Fruit fly (Drosophila melanogaster) whole organism, embryonic: Measurements from ENCODE around the gene Tcs3.
A peak's percentile ranks its signal among the peaks of the same experiment; 100 is the strongest.

Source experiments
- B-H1 ChIP-seq: fragments of 200-800 bp; sonication (Bioruptor generic); IDR thresholded peaks from 3 replicates; pipeline ENCODE4 v1.3.6; 2022; ENCODE audit warnings: missing biosample characterization, missing genetic modification characterization
- Bgb ChIP-seq: fragments of 200-800 bp; sonication (Bioruptor generic); IDR thresholded peaks from 2 replicates; pipeline ENCODE4 v1.3.6; 2022; ENCODE audit warnings: missing biosample characterization, missing genetic modification characterization; ENCODE audit not compliant: partially characterized antibody
- BtbVII ChIP-seq: fragments of 200-800 bp; sonication (Bioruptor generic); optimal IDR thresholded peaks from 3 replicates; lab custom pipeline; 2017; ENCODE audit warnings: missing biosample characterization, mild to moderate bottlenecking, missing genetic modification characterization
- CG10431 ChIP-seq: fragments of 200-800 bp; sonication (Bioruptor generic); optimal IDR thresholded peaks from 3 replicates; lab custom pipeline; 2018; ENCODE audit warnings: missing biosample characterization, mild to moderate bottlenecking, missing genetic modification characterization
- CG13624 ChIP-seq: fragments of 200-800 bp; sonication (Bioruptor generic); optimal IDR thresholded peaks from 2 replicates; lab custom pipeline; 2016; ENCODE audit warnings: missing biosample characterization, missing genetic modification characterization
- CG13894 ChIP-seq: fragments of 200-800 bp; sonication (Bioruptor generic); optimal IDR thresholded peaks from 3 replicates; lab custom pipeline; 2018; ENCODE audit warnings: missing biosample characterization, mild to moderate bottlenecking, missing genetic modification characterization, moderate library complexity
- CG14965 ChIP-seq: fragments of 200-800 bp; sonication (Bioruptor generic); optimal IDR thresholded peaks from 2 replicates; lab custom pipeline; 2016; ENCODE audit warnings: missing biosample characterization, missing genetic modification characterization, borderline replicate concordance
- CG15011 ChIP-seq: fragments of 200-800 bp; sonication (Bioruptor generic); optimal IDR thresholded peaks from 3 replicates; lab custom pipeline; 2018; ENCODE audit warnings: missing biosample characterization, mild to moderate bottlenecking, missing genetic modification characterization
- CG15269 ChIP-seq: fragments of 200-800 bp; sonication (Bioruptor generic); optimal IDR thresholded peaks from 2 replicates; lab custom pipeline; 2018; ENCODE audit warnings: missing biosample characterization, mild to moderate bottlenecking, missing genetic modification characterization, moderate library complexity
- CG1529 ChIP-seq: fragments of 200-800 bp; sonication (Bioruptor generic); optimal IDR thresholded peaks from 3 replicates; lab custom pipeline; 2018; ENCODE audit warnings: missing biosample characterization, missing genetic modification characterization
- CG17186 ChIP-seq: fragments of 200-800 bp; sonication (Bioruptor generic); optimal IDR thresholded peaks from 3 replicates; lab custom pipeline; 2017; ENCODE audit warnings: missing biosample characterization, missing genetic modification reagents, missing genetic modification characterization
- CG17912 ChIP-seq: fragments of 200-800 bp; sonication (Bioruptor generic); optimal IDR thresholded peaks from 2 replicates; lab custom pipeline; 2018; ENCODE audit warnings: missing biosample characterization, mild to moderate bottlenecking, missing genetic modification characterization
- CG1792 ChIP-seq: fragments of 200-800 bp; sonication (Bioruptor generic); optimal IDR thresholded peaks from 2 replicates; lab custom pipeline; 2016; ENCODE audit warnings: missing biosample characterization, missing genetic modification characterization
- CG2889 ChIP-seq: fragments of 200-800 bp; sonication (Bioruptor generic); IDR thresholded peaks from 3 replicates; pipeline ENCODE4 v1.3.6; 2022; ENCODE audit warnings: missing biosample characterization, missing genetic modification characterization
- CG31441 ChIP-seq: fragments of 200-800 bp; sonication (Bioruptor generic); IDR thresholded peaks from 2 replicates; pipeline ENCODE4 v1.3.6; 2022; ENCODE audit warnings: missing biosample characterization, missing genetic modification characterization
- CG34224 ChIP-seq: fragments of 200-800 bp; sonication (Bioruptor generic); IDR thresholded peaks from 3 replicates; pipeline ENCODE4 v1.3.6; 2022; ENCODE audit warnings: missing biosample characterization, missing genetic modification characterization; ENCODE audit not compliant: partially characterized antibody
- CG7556 ChIP-seq: fragments of 200-800 bp; sonication (Bioruptor generic); optimal IDR thresholded peaks from 2 replicates; lab custom pipeline; 2017; ENCODE audit warnings: missing biosample characterization, mild to moderate bottlenecking, missing genetic modification characterization
- CG7839 ChIP-seq: fragments of 200-800 bp; sonication (Bioruptor generic); optimal IDR thresholded peaks from 3 replicates; lab custom pipeline; 2018; ENCODE audit warnings: missing biosample characterization, mild to moderate bottlenecking, missing genetic modification characterization, moderate library complexity
- CG7928 ChIP-seq: fragments of 200-800 bp; sonication (Bioruptor generic); optimal IDR thresholded peaks from 2 replicates; lab custom pipeline; 2017; ENCODE audit warnings: missing biosample characterization, mild to moderate bottlenecking, missing genetic modification characterization
- CTCF ChIP-seq: fragments of 200-800 bp; sonication (Bioruptor generic); optimal IDR thresholded peaks from 2 replicates; lab custom pipeline; 2017; ENCODE audit warnings: missing biosample characterization, mild to moderate bottlenecking, missing genetic modification characterization, moderate library complexity
- CrebB ChIP-seq: fragments of 200-800 bp; sonication (Bioruptor generic); optimal IDR thresholded peaks from 3 replicates; lab custom pipeline; 2018; ENCODE audit warnings: missing biosample characterization, mild to moderate bottlenecking, missing genetic modification characterization
- Dbx ChIP-seq: fragments of 200-800 bp; sonication (Bioruptor generic); IDR thresholded peaks from 3 replicates; pipeline ENCODE4 v1.3.6; 2022; ENCODE audit warnings: missing biosample characterization, missing genetic modification characterization
- Dip3 ChIP-seq: fragments of 200-800 bp; sonication (Bioruptor generic); optimal IDR thresholded peaks from 3 replicates; lab custom pipeline; 2016; ENCODE audit warnings: missing biosample characterization, missing genetic modification characterization
- Hr3 ChIP-seq: fragments of 200-800 bp; sonication (Bioruptor generic); optimal IDR thresholded peaks from 3 replicates; lab custom pipeline; 2016; ENCODE audit warnings: missing biosample characterization, missing genetic modification characterization
- MTF-1 ChIP-seq: fragments of 200-800 bp; sonication (Bioruptor generic); optimal IDR thresholded peaks from 2 replicates; lab custom pipeline; 2018; ENCODE audit warnings: missing biosample characterization, mild to moderate bottlenecking, missing genetic modification characterization, borderline replicate concordance
- Meics ChIP-seq: fragments of 200-800 bp; sonication (Bioruptor generic); optimal IDR thresholded peaks from 2 replicates; lab custom pipeline; 2017; ENCODE audit warnings: missing biosample characterization, mild to moderate bottlenecking, missing genetic modification characterization
- NFAT ChIP-seq: fragments of 200-800 bp; sonication (Bioruptor generic); IDR thresholded peaks from 2 replicates; pipeline ENCODE4 v1.3.6; 2022; ENCODE audit warnings: missing biosample characterization, missing genetic modification characterization
- Side ChIP-seq: fragments of 200-800 bp; sonication (Bioruptor generic); optimal IDR thresholded peaks from 2 replicates; lab custom pipeline; 2016; ENCODE audit warnings: missing biosample characterization, missing genetic modification characterization
- al ChIP-seq: fragments of 200-800 bp; sonication (Bioruptor generic); IDR thresholded peaks from 2 replicates; pipeline ENCODE4 v1.3.6; 2022; ENCODE audit warnings: missing biosample characterization, missing genetic modification characterization
- ase ChIP-seq: fragments of 200-800 bp; sonication (Bioruptor generic); IDR thresholded peaks from 3 replicates; pipeline ENCODE4 v1.3.6; 2022; ENCODE audit warnings: missing biosample characterization, missing genetic modification characterization
- ci ChIP-seq: fragments of 200-800 bp; sonication (Bioruptor generic); IDR thresholded peaks from 3 replicates; pipeline ENCODE4 v1.3.6; 2022; ENCODE audit warnings: missing biosample characterization, missing genetic modification characterization
- cwo ChIP-seq: fragments of 200-800 bp; sonication (Bioruptor generic); optimal IDR thresholded peaks from 3 replicates; lab custom pipeline; 2017; ENCODE audit warnings: missing biosample characterization, missing genetic modification characterization, mild to moderate bottlenecking, moderate library complexity, missing genetic modification reagents
- dimm ChIP-seq: fragments of 200-800 bp; sonication (Bioruptor generic); IDR thresholded peaks from 2 replicates; pipeline ENCODE4 v1.3.6; 2022; ENCODE audit warnings: missing biosample characterization, missing genetic modification characterization
- emc ChIP-seq: fragments of 200-800 bp; sonication (Bioruptor generic); optimal IDR thresholded peaks from 2 replicates; lab custom pipeline; 2016; ENCODE audit warnings: missing biosample characterization, missing genetic modification characterization
- en ChIP-seq: fragments of 200-800 bp; sonication (Bioruptor generic); optimal IDR thresholded peaks from 2 replicates; lab custom pipeline; 2016; ENCODE audit warnings: missing biosample characterization, missing genetic modification characterization
- fd64A ChIP-seq: fragments of 200-800 bp; sonication (Bioruptor generic); optimal IDR thresholded peaks from 3 replicates; lab custom pipeline; 2018; ENCODE audit warnings: missing biosample characterization, mild to moderate bottlenecking, missing genetic modification characterization
- gsb ChIP-seq: fragments of 200-800 bp; sonication (Bioruptor generic); IDR thresholded peaks from 2 replicates; pipeline ENCODE4 v1.3.6; 2022; ENCODE audit warnings: missing biosample characterization, missing genetic modification characterization
- ham ChIP-seq: fragments of 200-800 bp; sonication (Bioruptor generic); IDR thresholded peaks from 2 replicates; pipeline ENCODE4 v1.3.6; 2022; ENCODE audit warnings: missing biosample characterization, missing genetic modification characterization
- knrl ChIP-seq: fragments of 200-800 bp; sonication (Bioruptor generic); IDR thresholded peaks from 3 replicates; pipeline ENCODE4 v1.3.6; 2022; ENCODE audit warnings: missing biosample characterization, missing genetic modification characterization; ENCODE audit not compliant: partially characterized antibody
- lab ChIP-seq: fragments of 200-800 bp; sonication (Bioruptor generic); optimal IDR thresholded peaks from 3 replicates; lab custom pipeline; 2017; ENCODE audit warnings: missing biosample characterization, missing genetic modification characterization, mild to moderate bottlenecking, moderate library complexity, missing genetic modification reagents
- lola ChIP-seq, 3 experiments: fragments of >200 bp in 2 of 3; fragments of 200-800 bp in 1 of 3; sonication (Bioruptor generic) in 1 of 3; optimal IDR thresholded peaks; 2 replicates each; lab custom pipeline; 2017 to 2019; ENCODE audit warnings: missing biosample characterization in 3 of 3, missing genetic modification characterization in 3 of 3, mild to moderate bottlenecking in 1 of 3, moderate library complexity in 1 of 3
- luna ChIP-seq: fragments of 200-800 bp; sonication (Bioruptor generic); optimal IDR thresholded peaks from 2 replicates; lab custom pipeline; 2016; ENCODE audit warnings: missing biosample characterization, missing genetic modification characterization
- nau ChIP-seq: fragments of 200-800 bp; sonication (Bioruptor generic); optimal IDR thresholded peaks from 3 replicates; lab custom pipeline; 2017; ENCODE audit warnings: missing biosample characterization, mild to moderate bottlenecking, missing genetic modification characterization, missing genetic modification reagents
- nerfin-2 ChIP-seq: fragments of 200-800 bp; sonication (Bioruptor generic); IDR thresholded peaks from 2 replicates; pipeline ENCODE4 v1.3.6; 2022; ENCODE audit warnings: missing biosample characterization, missing genetic modification characterization; ENCODE audit not compliant: partially characterized antibody
- pb ChIP-seq: fragments of 200-800 bp; sonication (Bioruptor generic); optimal IDR thresholded peaks from 3 replicates; lab custom pipeline; 2016; ENCODE audit warnings: missing biosample characterization, missing genetic modification characterization
- pho ChIP-seq: fragments of 200-800 bp; sonication (Bioruptor generic); optimal IDR thresholded peaks from 2 replicates; lab custom pipeline; 2016; ENCODE audit warnings: missing biosample characterization, missing genetic modification characterization
- pnt ChIP-seq: fragments of 200-800 bp; sonication (Bioruptor generic); optimal IDR thresholded peaks from 3 replicates; lab custom pipeline; 2016; ENCODE audit warnings: missing biosample characterization, missing genetic modification characterization
- stc ChIP-seq: fragments of 200-800 bp; sonication (Bioruptor generic); IDR thresholded peaks from 2 replicates; pipeline ENCODE4 v1.3.6; 2022; ENCODE audit warnings: missing biosample characterization, missing genetic modification characterization
- tx ChIP-seq: fragments of 200-800 bp; sonication (Bioruptor generic); optimal IDR thresholded peaks from 2 replicates; lab custom pipeline; 2016; ENCODE audit warnings: missing biosample characterization, missing genetic modification characterization
- unc-4 ChIP-seq: fragments of 200-800 bp; sonication (Bioruptor generic); IDR thresholded peaks from 2 replicates; pipeline ENCODE4 v1.3.6; 2022; ENCODE audit warnings: missing biosample characterization, missing genetic modification characterization; ENCODE audit not compliant: partially characterized antibody

The Tcs3 gene

DNA sequence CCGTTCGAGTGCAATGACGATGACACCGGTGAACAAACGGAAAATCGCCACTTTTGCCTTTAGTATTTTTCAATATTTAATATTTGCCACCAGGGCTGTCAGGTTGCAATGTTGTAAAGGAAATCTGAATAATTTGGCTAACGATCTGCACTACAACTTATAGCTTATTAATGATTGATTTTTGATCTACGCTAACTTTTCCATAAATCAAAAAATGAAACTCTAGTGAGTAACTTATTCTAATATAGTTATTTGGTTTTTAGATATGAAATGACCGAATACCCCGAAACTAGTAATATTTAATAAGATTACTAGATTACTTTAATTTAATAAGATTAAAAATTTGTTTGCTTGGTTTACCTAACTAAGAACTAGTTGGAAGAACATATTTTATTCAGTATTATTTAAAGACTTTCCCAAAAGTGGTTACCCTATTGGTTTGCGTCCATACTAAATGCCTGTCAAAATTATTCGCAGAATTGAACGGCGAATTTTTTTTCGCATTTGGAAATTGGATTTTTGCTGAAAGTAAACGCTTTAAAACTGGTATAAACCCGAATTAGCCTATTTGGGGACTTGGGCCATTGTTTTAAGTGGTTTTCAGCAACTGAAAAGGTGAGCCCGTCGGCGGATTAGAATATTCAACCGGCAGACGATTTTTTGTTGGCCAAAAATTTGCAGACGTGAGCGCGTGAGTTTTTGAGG is 34.2 kb downstream of the Tcs3 start, which contains the start of the genes Agpat3 and RAF2 (continued):
- TF ChIP-seq CTCF (GFP tag; lab: Kevin White, UChicago): no peak
- no peak for TF ChIP-seq CG14965 (GFP tag; lab: Kevin White, UChicago)
- TF ChIP-seq Bgb (GFP tag; lab: Robert Waterston, UW): no peak
- TF ChIP-seq dimm (GFP tag; lab: Robert Waterston, UW): no peak
- TF ChIP-seq al (GFP tag; lab: Robert Waterston, UW): peak; percentile 42
- TF ChIP-seq CG7556 (GFP tag; lab: Kevin White, UChicago): no peak
- no peak for TF ChIP-seq fd64A (GFP tag; lab: Kevin White, UChicago)
- peak; percentile 57 for TF ChIP-seq CG7839 (tag; lab: Kevin White, UChicago)
- no peak for TF ChIP-seq knrl
- no peak for TF ChIP-seq lab (GFP tag; lab: Kevin White, UChicago)
- no peak for TF ChIP-seq CG34224 (GFP tag; lab: Robert Waterston, UW)
- TF ChIP-seq lola (GFP tag; optimal IDR thresholded peaks at IDR 0.05; lab: Kevin White, UChicago): peak in 2 of 3 experiments; percentile 36 to 59
- 0 out of 2 replicates have a peak, but pooled peaks have one; percentile 12 for TF ChIP-seq NFAT (GFP tag; lab: Robert Waterston, UW)
- TF ChIP-seq nau: no peak
- no peak for TF ChIP-seq cwo
- TF ChIP-seq CG17912: no peak
- TF ChIP-seq unc-4: no peak
- no peak for TF ChIP-seq CG1792 (GFP tag; lab: Kevin White, UChicago)
- peak; percentile 66 for TF ChIP-seq CG15269 (tag; lab: Kevin White, UChicago)
- TF ChIP-seq pho (GFP tag; lab: Kevin White, UChicago): no peak
- no peak for TF ChIP-seq Side (GFP tag; lab: Kevin White, UChicago)
- TF ChIP-seq CG13894 (tag; lab: Kevin White, UChicago): peak; percentile 33
- no peak for TF ChIP-seq Dip3 (GFP tag; lab: Kevin White, UChicago)
- peak; percentile 53 for TF ChIP-seq CG31441 (GFP tag; lab: Robert Waterston, UW)
- no peak for TF ChIP-seq tx (GFP tag; lab: Kevin White, UChicago)
- TF ChIP-seq emc: no peak
- no peak for TF ChIP-seq luna
- peak; percentile 67 for TF ChIP-seq Hr3 (GFP tag; lab: Kevin White, UChicago)
- TF ChIP-seq ase (GFP tag; lab: Robert Waterston, UW): no peak
- TF ChIP-seq ci (GFP tag; lab: Robert Waterston, UW): 0 out of 3 replicates have a peak, but pooled peaks have one; percentile 5
- no peak for TF ChIP-seq ham (GFP tag; lab: Robert Waterston, UW)
- TF ChIP-seq Dbx (GFP tag; lab: Robert Waterston, UW): peak; percentile 50; the same call in 1 of the 3 replicates
- TF ChIP-seq CG17186 (GFP tag; lab: Kevin White, UChicago): no peak
- TF ChIP-seq en (GFP tag; lab: Kevin White, UChicago): no peak
- TF ChIP-seq CrebB (tag; lab: Kevin White, UChicago): no peak
- peak; percentile 15 for TF ChIP-seq CG15011 (GFP tag; lab: Kevin White, UChicago)
- TF ChIP-seq nerfin-2 (GFP tag; lab: Robert Waterston, UW): no peak
- TF ChIP-seq pnt (GFP tag; lab: Kevin White, UChicago): no peak
- TF ChIP-seq B-H1 (GFP tag; lab: Robert Waterston, UW): no peak; the same call in 2 of the 3 replicates
- no peak for TF ChIP-seq CG10431 (GFP tag; lab: Kevin White, UChicago)
- TF ChIP-seq BtbVII (GFP tag; lab: Kevin White, UChicago): no peak
- no peak for TF ChIP-seq stc (GFP tag; lab: Robert Waterston, UW)
- no peak for TF ChIP-seq pb (GFP tag; lab: Kevin White, UChicago)
- no peak for TF ChIP-seq CG13624 (GFP tag; lab: Kevin White, UChicago)
- TF ChIP-seq CG1529: no peak
- no peak for TF ChIP-seq gsb (GFP tag; lab: Robert Waterston, UW)
- no peak for TF ChIP-seq CG2889 (GFP tag; lab: Robert Waterston, UW)
- TF ChIP-seq MTF-1: no peak
- TF ChIP-seq CG7928: peak; percentile 17
- TF ChIP-seq Meics (GFP tag; lab: Kevin White, UChicago): no peak
